Fruit fly (Drosophila melanogaster): ENCODE data around the gene CG8461.

Gene CG8461

DNA sequence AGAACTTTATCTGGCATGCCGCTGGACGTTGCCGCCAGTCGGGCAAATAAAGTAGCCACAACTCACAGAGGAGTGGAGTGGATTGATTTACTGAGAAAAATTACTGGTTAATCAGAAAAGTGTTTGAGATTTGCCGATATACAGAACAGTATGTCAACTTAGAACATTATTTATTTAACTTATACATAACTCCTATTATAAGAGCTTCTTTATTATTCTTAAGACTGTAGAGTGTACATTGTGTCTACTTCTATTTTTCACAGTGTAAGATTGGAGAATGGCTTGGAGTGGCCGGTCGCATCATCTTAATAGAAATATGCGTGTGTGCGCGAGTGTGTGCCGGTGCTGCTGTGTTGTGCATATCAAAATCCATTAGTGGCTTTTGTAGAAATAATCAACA is 42.8 kb downstream of the CG8461 start:
- TF ChIP-seq nerfin-1 (tag; optimal IDR thresholded peaks at IDR 0.05) (peak; percentile 11), trem (tag; optimal IDR thresholded peaks at IDR 0.05) (peak; percentile 52), sima (GFP tag; optimal IDR thresholded peaks at IDR 0.05) (no peak), hbn (GFP tag; IDR thresholded peaks at IDR 0.05; ENCODE audit: partially characterized antibody) (no peak), cwo (GFP tag; optimal IDR thresholded peaks at IDR 0.05) (no peak), kay (GFP tag; optimal IDR thresholded peaks at IDR 0.05) (no peak), CG4730 (GFP tag; IDR thresholded peaks at IDR 0.05) (no peak), CG2875 (GFP tag; optimal IDR thresholded peaks at IDR 0.05) (peak; percentile 8), cas (GFP tag; IDR thresholded peaks at IDR 0.05) (no peak), cato (GFP tag; optimal IDR thresholded peaks at IDR 0.05; ENCODE audit: borderline replicate concordance) (no peak), CG6272 (GFP tag; IDR thresholded peaks at IDR 0.05) (no peak), stwl (tag; optimal IDR thresholded peaks at IDR 0.05) (no peak), emc (GFP tag; optimal IDR thresholded peaks at IDR 0.05) (no peak), Fer2 (tag; optimal IDR thresholded peaks at IDR 0.05) (no peak), Med (GFP tag) (peak; percentile 81), Usf (GFP tag; optimal IDR thresholded peaks at IDR 0.05) (no peak), CG17359 (tag; optimal IDR thresholded peaks at IDR 0.05) (peak; percentile 34), slp2 (GFP tag; optimal IDR thresholded peaks at IDR 0.05) (peak; percentile 1), CG1792 (GFP tag; optimal IDR thresholded peaks at IDR 0.05) (no peak), CG10654 (GFP tag; optimal IDR thresholded peaks at IDR 0.05) (no peak), Mrtf (GFP tag; IDR thresholded peaks at IDR 0.05) (no peak), Dip2 (GFP tag; IDR thresholded peaks at IDR 0.05) (no peak), CG15269 (tag; optimal IDR thresholded peaks at IDR 0.05) (peak; percentile 31), Mes4 (GFP tag; optimal IDR thresholded peaks at IDR 0.05) (no peak), Dbx (GFP tag; IDR thresholded peaks at IDR 0.05) (no peak), CHES-1-like (GFP tag; optimal IDR thresholded peaks at IDR 0.05) (no peak), pb (GFP tag; optimal IDR thresholded peaks at IDR 0.05) (no peak), ab (GFP tag; optimal IDR thresholded peaks at IDR 0.05) (no peak), CkIIα-i1 (GFP tag; IDR thresholded peaks at IDR 0.05) (no peak), oc (tag; optimal IDR thresholded peaks at IDR 0.05) (peak; percentile 15), CG2889 (GFP tag; IDR thresholded peaks at IDR 0.05) (no peak), CG43689 (GFP tag; IDR thresholded peaks at IDR 0.05) (no peak), CG34376 (GFP tag; optimal IDR thresholded peaks at IDR 0.05) (no peak), CG32532 (GFP tag; IDR thresholded peaks at IDR 0.05) (no peak), Eip74EF (GFP tag; optimal IDR thresholded peaks at IDR 0.05) (no peak), lmd (GFP tag; IDR thresholded peaks at IDR 0.05) (no peak), C15 (GFP tag; IDR thresholded peaks at IDR 0.05) (no peak), abd-A (tag; optimal IDR thresholded peaks at IDR 0.05) (no peak), crp (GFP tag; optimal IDR thresholded peaks at IDR 0.05) (no peak), CG12071 (GFP tag; optimal IDR thresholded peaks at IDR 0.05) (no peak), jigr1 (GFP tag; IDR thresholded peaks at IDR 0.05) (no peak), tx (GFP tag; optimal IDR thresholded peaks at IDR 0.05) (no peak), ssp (GFP tag; IDR thresholded peaks at IDR 0.05) (no peak), kni (GFP tag; optimal IDR thresholded peaks at IDR 0.05) (no peak), Ets97D (GFP tag; optimal IDR thresholded peaks at IDR 0.05) (no peak), CG7928 (GFP tag; optimal IDR thresholded peaks at IDR 0.05) (no peak), CG30431 (GFP tag; optimal IDR thresholded peaks at IDR 0.05) (peak; percentile 9), gem (tag; optimal IDR thresholded peaks at IDR 0.05) (peak; percentile 75), sob (GFP tag; IDR thresholded peaks at IDR 0.05) (no peak), bsh (GFP tag; optimal IDR thresholded peaks at IDR 0.05) (peak; percentile 52 to 82), CG30403 (GFP tag; optimal IDR thresholded peaks at IDR 0.05) (peak; percentile 47), mirr (GFP tag; optimal IDR thresholded peaks at IDR 0.05) (no peak)
